Fruit fly (Drosophila melanogaster) whole organism, embryonic: Measurements from ENCODE around the gene CG13039.

ENCODE experiments used
- Antp ChIP-seq: fragments of 200-800 bp; sonication (Bioruptor generic); optimal IDR thresholded peaks from 3 replicates; lab custom pipeline; 2016; ENCODE audit warnings: missing biosample characterization, missing genetic modification characterization
- Atf-2 ChIP-seq: fragments of 200-800 bp; sonication (Bioruptor generic); optimal IDR thresholded peaks from 2 replicates; lab custom pipeline; 2016; ENCODE audit warnings: missing biosample characterization, missing genetic modification characterization
- Atf6 ChIP-seq: fragments of 200-800 bp; sonication (Bioruptor generic); IDR thresholded peaks from 2 replicates; pipeline ENCODE4 v1.3.6; 2022; ENCODE audit warnings: missing biosample characterization, missing genetic modification characterization
- Bteb2 ChIP-seq: fragments of 200-800 bp; sonication (Bioruptor generic); optimal IDR thresholded peaks from 2 replicates; lab custom pipeline; 2016; ENCODE audit warnings: missing biosample characterization, missing genetic modification characterization
- CG12391 ChIP-seq: fragments of 200-800 bp; sonication (Bioruptor generic); optimal IDR thresholded peaks from 3 replicates; lab custom pipeline; 2018; ENCODE audit warnings: missing biosample characterization, mild to moderate bottlenecking, missing genetic modification characterization, moderate library complexity
- CG14860 ChIP-seq: fragments of 200-800 bp; sonication (Bioruptor generic); IDR thresholded peaks from 3 replicates; pipeline ENCODE4 v1.3.6; 2022; ENCODE audit warnings: missing biosample characterization, missing genetic modification characterization; ENCODE audit not compliant: partially characterized antibody
- CG15073 ChIP-seq: fragments of 200-800 bp; sonication (Bioruptor generic); optimal IDR thresholded peaks from 2 replicates; lab custom pipeline; 2016; ENCODE audit warnings: missing biosample characterization, missing genetic modification characterization
- CG18011 ChIP-seq: fragments of 200-800 bp; sonication (Bioruptor generic); optimal IDR thresholded peaks from 2 replicates; lab custom pipeline; 2017; ENCODE audit warnings: missing biosample characterization, missing genetic modification characterization, mild to moderate bottlenecking, moderate library complexity, missing genotype
- CG3281 ChIP-seq: fragments of 200-800 bp; sonication (Bioruptor generic); optimal IDR thresholded peaks from 3 replicates; lab custom pipeline; 2017; ENCODE audit warnings: missing biosample characterization, mild to moderate bottlenecking, missing genetic modification characterization
- CG3838 ChIP-seq: fragments of 200-800 bp; sonication (Bioruptor generic); optimal IDR thresholded peaks from 3 replicates; lab custom pipeline; 2016; ENCODE audit warnings: missing biosample characterization, missing genetic modification characterization
- CG4424 ChIP-seq: fragments of 200-800 bp; sonication (Bioruptor generic); optimal IDR thresholded peaks from 3 replicates; lab custom pipeline; 2016; ENCODE audit warnings: missing biosample characterization, missing genetic modification characterization
- CG7839 ChIP-seq: fragments of 200-800 bp; sonication (Bioruptor generic); optimal IDR thresholded peaks from 3 replicates; lab custom pipeline; 2018; ENCODE audit warnings: missing biosample characterization, mild to moderate bottlenecking, missing genetic modification characterization, moderate library complexity
- CG7928 ChIP-seq: fragments of 200-800 bp; sonication (Bioruptor generic); optimal IDR thresholded peaks from 2 replicates; lab custom pipeline; 2017; ENCODE audit warnings: missing biosample characterization, mild to moderate bottlenecking, missing genetic modification characterization
- CG8089 ChIP-seq: fragments of 200-800 bp; sonication (Bioruptor generic); optimal IDR thresholded peaks from 3 replicates; lab custom pipeline; 2016; ENCODE audit warnings: missing biosample characterization, missing genetic modification characterization
- CG8765 ChIP-seq: fragments of 200-800 bp; sonication (Bioruptor generic); IDR thresholded peaks from 2 replicates; pipeline ENCODE4 v1.3.6; 2022; ENCODE audit warnings: missing biosample characterization, missing genetic modification characterization
- CG9215 ChIP-seq: fragments of 200-800 bp; sonication (Bioruptor generic); IDR thresholded peaks from 2 replicates; pipeline ENCODE4 v1.3.6; 2022; ENCODE audit warnings: missing biosample characterization, missing genetic modification characterization
- CG9797 ChIP-seq: fragments of 200-800 bp; sonication (Bioruptor generic); optimal IDR thresholded peaks from 3 replicates; lab custom pipeline; 2018; ENCODE audit warnings: missing biosample characterization, mild to moderate bottlenecking, missing genetic modification characterization
- CG9932 ChIP-seq: fragments of 200-800 bp; sonication (Bioruptor generic); IDR thresholded peaks from 2 replicates; pipeline ENCODE4 v1.3.6; 2022; ENCODE audit warnings: missing biosample characterization, missing genetic modification characterization
- D19B ChIP-seq: fragments of 200-800 bp; sonication (Bioruptor generic); optimal IDR thresholded peaks from 2 replicates; lab custom pipeline; 2017; ENCODE audit warnings: missing biosample characterization, mild to moderate bottlenecking, missing genetic modification characterization
- Deaf1 ChIP-seq: fragments of 200-800 bp; optimal IDR thresholded peaks from 3 replicates; lab custom pipeline; 2019; ENCODE audit warnings: missing biosample characterization, mild to moderate bottlenecking, missing genetic modification characterization, moderate library complexity
- Ets97D ChIP-seq: fragments of 200-800 bp; sonication (Bioruptor generic); optimal IDR thresholded peaks from 3 replicates; lab custom pipeline; 2016; ENCODE audit warnings: missing biosample characterization, missing genetic modification characterization
- GATAe ChIP-seq: fragments of 200-800 bp; sonication (Bioruptor generic); conservative IDR thresholded peaks from 2 replicates; pipeline ENCODE4 v1.3.6; 2022; ENCODE audit warnings: missing biosample characterization, missing genetic modification characterization
- Med ChIP-seq: fragments of 200-800 bp; sonication (Bioruptor generic); peaks from one replicate; lab custom pipeline; 2016; ENCODE audit warnings: missing biosample characterization, missing genetic modification characterization, mild to moderate bottlenecking, inconsistent platforms, moderate library complexity
- Myb ChIP-seq: fragments of 200-800 bp; sonication (Bioruptor generic); optimal IDR thresholded peaks from 2 replicates; lab custom pipeline; 2016; ENCODE audit warnings: missing biosample characterization, missing genetic modification characterization
- Nf-YB ChIP-seq: fragments of 200-800 bp; sonication (Bioruptor generic); optimal IDR thresholded peaks from 3 replicates; lab custom pipeline; 2019; ENCODE audit warnings: missing biosample characterization, mild to moderate bottlenecking, missing genetic modification characterization, moderate library complexity
- Ptx1 ChIP-seq: fragments of 200-800 bp; sonication (Bioruptor generic); IDR thresholded peaks from 2 replicates; pipeline ENCODE4 v1.3.6; 2022; ENCODE audit warnings: missing biosample characterization, missing genetic modification characterization
- Trl ChIP-seq, 3 experiments: fragments of >200 bp in 2 of 3; fragments of 200-800 bp in 1 of 3; sonication (Bioruptor generic) in 1 of 3; optimal IDR thresholded peaks; 2 replicates in 1 of 3; 3 replicates in 2 of 3; lab custom pipeline; 2016 to 2017; ENCODE audit warnings: missing biosample characterization in 1 of 3, missing genetic modification characterization in 1 of 3
- bsh ChIP-seq, 2 experiments: fragments of 200-800 bp; sonication (Bioruptor generic); optimal IDR thresholded peaks; 2 replicates each; lab custom pipeline; 2017 to 2018; ENCODE audit warnings: mild to moderate bottlenecking in 2 of 2, missing biosample characterization in 2 of 2, missing genetic modification characterization in 2 of 2, moderate library complexity in 1 of 2
- chinmo ChIP-seq: fragments of 200-800 bp; sonication (Bioruptor generic); IDR thresholded peaks from 4 replicates; pipeline ENCODE4 v1.3.6; 2022; ENCODE audit warnings: missing biosample characterization, missing genetic modification characterization; ENCODE audit not compliant: partially characterized antibody
- croc ChIP-seq: fragments of 200-800 bp; sonication (Bioruptor generic); conservative IDR thresholded peaks from 3 replicates; pipeline ENCODE4 v1.3.6; 2022; ENCODE audit warnings: missing biosample characterization, missing genetic modification characterization
- crol ChIP-seq: fragments of 200-800 bp; sonication (Bioruptor generic); IDR thresholded peaks from 2 replicates; pipeline ENCODE4 v1.3.6; 2022; ENCODE audit warnings: missing biosample characterization, missing genetic modification characterization
- hth ChIP-seq: fragments of >200 bp; optimal IDR thresholded peaks from 2 replicates; lab custom pipeline; 2017; ENCODE audit warnings: inconsistent platforms
- klu ChIP-seq: fragments of 200-800 bp; sonication (Bioruptor generic); IDR thresholded peaks from 2 replicates; pipeline ENCODE4 v1.3.6; 2022; ENCODE audit warnings: missing biosample characterization, missing genetic modification characterization
- lov ChIP-seq, 2 experiments: fragments of 200-800 bp in 1 of 2; fragments of >200 bp in 1 of 2; sonication (Bioruptor generic) in 1 of 2; IDR thresholded peaks in 1 of 2; optimal IDR thresholded peaks in 1 of 2; 2 replicates in 1 of 2; 3 replicates in 1 of 2; pipeline versions ENCODE4 v1.3.6 to Lab custom; 2017 to 2022; ENCODE audit warnings: missing biosample characterization in 1 of 2, missing genetic modification characterization in 1 of 2
- onecut ChIP-seq: fragments of 200-800 bp; sonication (Bioruptor generic); IDR thresholded peaks from 2 replicates; pipeline ENCODE4 v1.3.6; 2022; ENCODE audit warnings: missing biosample characterization, missing genetic modification characterization
- pnt ChIP-seq: fragments of 200-800 bp; sonication (Bioruptor generic); optimal IDR thresholded peaks from 3 replicates; lab custom pipeline; 2016; ENCODE audit warnings: missing biosample characterization, missing genetic modification characterization
- row ChIP-seq: fragments of 200-800 bp; sonication (Bioruptor generic); IDR thresholded peaks from 3 replicates; pipeline ENCODE4 v1.3.6; 2022; ENCODE audit warnings: missing biosample characterization, missing genetic modification characterization
- ssp ChIP-seq: fragments of 200-800 bp; sonication (Bioruptor generic); IDR thresholded peaks from 2 replicates; pipeline ENCODE4 v1.3.6; 2022; ENCODE audit warnings: missing biosample characterization, missing genetic modification characterization
- sug ChIP-seq: fragments of 200-800 bp; optimal IDR thresholded peaks from 2 replicates; lab custom pipeline; 2019; ENCODE audit warnings: missing biosample characterization, mild to moderate bottlenecking, missing genetic modification characterization, moderate library complexity
- ttk ChIP-seq: fragments of 200-800 bp; sonication (Bioruptor generic); IDR thresholded peaks from 2 replicates; pipeline ENCODE4 v2.1.2; 2022; ENCODE audit warnings: missing biosample characterization, missing genetic modification characterization
- wek ChIP-seq: fragments of 200-800 bp; sonication (Bioruptor generic); optimal IDR thresholded peaks from 3 replicates; lab custom pipeline; 2018; ENCODE audit warnings: missing biosample characterization, mild to moderate bottlenecking, missing genetic modification characterization, moderate library complexity
- wor ChIP-seq: fragments of 200-800 bp; sonication (Bioruptor generic); IDR thresholded peaks from 2 replicates; pipeline ENCODE4 v1.3.6; 2022; ENCODE audit warnings: missing biosample characterization, missing genetic modification characterization
- zfh2 ChIP-seq: fragments of 200-800 bp; sonication (Bioruptor generic); optimal IDR thresholded peaks from 2 replicates; lab custom pipeline; 2016; ENCODE audit warnings: missing biosample characterization, missing genetic modification characterization

The CG13039 gene

dm6 chr3L:16326657-16327056 lies at the start of gene CG13039, which contains the start of gene CG13040:
Gene CG13039, minus strand, starts transcription at chr3L:16326762.
Gene CG13040, minus strand, starts transcription at chr3L:16326757.
- TF ChIP-seq hth: no peak
- TF ChIP-seq, all 482 proteins: peak for 0

dm6 chr3L:16369526-16369925 lies 43.0 kb upstream of the CG13039 start, which contains the start of gene CG18814:
Gene CG18814, plus strand, starts transcription at chr3L:16369826.
- TF ChIP-seq wek (no peak), hth (no peak)
- TF ChIP-seq, all 482 proteins: peak for 0

dm6 chr3L:16368199-16368598 lies 41.6 kb upstream of the CG13039 start, which contains the start of gene CG4842:
Gene CG4842, plus strand, starts transcription at chr3L:16368389.
- TF ChIP-seq CG3838 (GFP tag; lab: Kevin White, UChicago): no peak
- TF ChIP-seq Antp: no peak
- TF ChIP-seq CG9932 (GFP tag; lab: Robert Waterston, UW): no peak
- peak; percentile 46 for TF ChIP-seq Med
- no peak for TF ChIP-seq wor
- TF ChIP-seq CG18011 (GFP tag; lab: Kevin White, UChicago): no peak
- TF ChIP-seq row: no peak
- no peak for TF ChIP-seq lov (optimal IDR thresholded peaks at IDR 0.05; lab: Kevin White, UChicago)
- no peak for TF ChIP-seq lov (GFP tag; IDR thresholded peaks at IDR 0.05; lab: Robert Waterston, UW)
- no peak for TF ChIP-seq crol (GFP tag; lab: Robert Waterston, UW)
- no peak for TF ChIP-seq CG8089
- no peak for TF ChIP-seq pnt
- no peak for TF ChIP-seq zfh2 (GFP tag; lab: Kevin White, UChicago)
- no peak for TF ChIP-seq CG7928 (GFP tag; lab: Kevin White, UChicago)
- no peak for TF ChIP-seq ttk
- TF ChIP-seq Atf-2: no peak
- peak; percentile 29 for TF ChIP-seq sug
- no peak for TF ChIP-seq Bteb2 (GFP tag; lab: Kevin White, UChicago)
- TF ChIP-seq Deaf1 (tag; lab: Kevin White, UChicago): no peak
- TF ChIP-seq onecut (GFP tag; lab: Robert Waterston, UW): no peak
- peak in 1 of 2 experiments; percentile 28 for TF ChIP-seq Trl (optimal IDR thresholded peaks at IDR 0.05; lab: Kevin White, UChicago)
- TF ChIP-seq Trl (GFP tag; optimal IDR thresholded peaks at IDR 0.05; lab: Kevin White, UChicago): no peak
- TF ChIP-seq D19B: no peak
- TF ChIP-seq chinmo (GFP tag; lab: Robert Waterston, UW): 0 out of 4 replicates have a peak, but pooled peaks have one; percentile 57

dm6 chr3L:16367240-16367639 lies 40.7 kb upstream of the CG13039 start, which contains the start of gene Cpr72Ec:
Gene Cpr72Ec, minus strand, starts transcription at chr3L:16367340.
- TF ChIP-seq CG9215 (GFP tag; lab: Robert Waterston, UW): no peak
- TF ChIP-seq chinmo (GFP tag; lab: Robert Waterston, UW): 0 out of 4 replicates have a peak, but pooled peaks have one; percentile 22

dm6 chr3L:16364599-16364998 lies 38.0 kb upstream of the CG13039 start, which contains the start of gene Cpr72Eb:
Gene Cpr72Eb, plus strand, starts transcription at chr3L:16364899.
- no peak for TF ChIP-seq Ptx1
- TF ChIP-seq GATAe: no peak

- TF ChIP-seq Ets97D (GFP tag; lab: Kevin White, UChicago): no peak
- no peak for TF ChIP-seq Myb (GFP tag; lab: Kevin White, UChicago)
- TF ChIP-seq CG15073 (GFP tag; lab: Kevin White, UChicago): no peak
- no peak for TF ChIP-seq CG9797
- peak; percentile 44 for TF ChIP-seq Med
- TF ChIP-seq klu (GFP tag; lab: Robert Waterston, UW): no peak
- TF ChIP-seq CG4424: peak; percentile 9
- TF ChIP-seq CG12391 (tag; lab: Kevin White, UChicago): peak; percentile 1
- TF ChIP-seq ssp: no peak
- peak; percentile 8 for TF ChIP-seq CG7839 (tag; lab: Kevin White, UChicago)
- no peak for TF ChIP-seq CG8765
- TF ChIP-seq CG3281 (GFP tag; lab: Kevin White, UChicago): no peak
- TF ChIP-seq Atf6 (GFP tag; lab: Robert Waterston, UW): no peak
- TF ChIP-seq croc (GFP tag; lab: Robert Waterston, UW): no peak
- TF ChIP-seq Nf-YB: no peak
- no peak for TF ChIP-seq CG14860 (GFP tag; lab: Robert Waterston, UW)
- peak in 1 of 2 experiments; percentile 64 for TF ChIP-seq bsh (GFP tag; optimal IDR thresholded peaks at IDR 0.05; lab: Kevin White, UChicago)
Observed at dm6 chr3L:16364182-16364581, 37.6 kb upstream of the CG13039 start.
